Fruit fly (Drosophila melanogaster) whole organism, wandering third instar larva: ENCODE measurements around the gene CG14852.

Experiments
- GATAd ChIP-seq: sonication (Bioruptor generic); optimal IDR thresholded peaks from 2 replicates; lab custom pipeline; 2016; ENCODE audit warnings: missing biosample characterization, missing genetic modification characterization
- HLH106 ChIP-seq: fragments of 200-800 bp; optimal IDR thresholded peaks from 3 replicates; lab custom pipeline; 2019; ENCODE audit warnings: missing biosample characterization, mild to moderate bottlenecking, missing genetic modification characterization, moderate library complexity
- Jra ChIP-seq: sonication (Bioruptor generic); optimal IDR thresholded peaks from 2 replicates; lab custom pipeline; 2016; ENCODE audit warnings: missing biosample characterization, missing genetic modification characterization
- Mio ChIP-seq: sonication (Bioruptor generic); optimal IDR thresholded peaks from 2 replicates; lab custom pipeline; 2016; ENCODE audit warnings: missing biosample characterization, missing genetic modification characterization
- Vsx2 ChIP-seq: fragments of 200-300, 225-300 bp; sonication (Bioruptor generic); optimal IDR thresholded peaks from 2 replicates; lab custom pipeline; 2018; ENCODE audit warnings: missing biosample characterization, missing genetic modification characterization; ENCODE audit not compliant: partially characterized antibody
- br ChIP-seq: fragments of 200-800 bp; sonication (Bioruptor generic); optimal IDR thresholded peaks from 2 replicates; lab custom pipeline; 2016; ENCODE audit warnings: missing biosample characterization, missing genetic modification characterization
- fru ChIP-seq: fragments of 200-800 bp; sonication (Bioruptor generic); optimal IDR thresholded peaks from 3 replicates; lab custom pipeline; 2016; ENCODE audit warnings: missing biosample characterization, mild to moderate bottlenecking, missing genetic modification characterization
- h ChIP-seq: fragments of 200-800 bp; sonication (Bioruptor generic); optimal IDR thresholded peaks from 3 replicates; lab custom pipeline; 2016; ENCODE audit warnings: missing biosample characterization, mild to moderate bottlenecking, missing genetic modification characterization
- pan ChIP-seq: fragments of >200 bp; optimal IDR thresholded peaks from 2 replicates; lab custom pipeline; 2017

dm6 chr3R:14564705-14565064 lies 1.0 kb upstream of the CG14852 start, which contains the start of gene CG8087:
- TF ChIP-seq Mio (GFP tag; lab: Kevin White, UChicago) (no peak), Vsx2 (GFP tag; lab: Kevin White, UChicago) (no peak), fru (GFP tag; lab: Kevin White, UChicago) (no peak), pan (lab: Kevin White, UChicago) (no peak), Jra (no peak), GATAd (no peak), br (GFP tag; lab: Kevin White, UChicago) (no peak), h (GFP tag; lab: Kevin White, UChicago) (no peak), HLH106 (no peak)
